Worm (Caenorhabditis elegans): ENCODE results near the gene Y45G5AM.9.

Gene Y45G5AM.9

ce11 chrV:4194587-4195211, at the start of gene Y45G5AM.9:
TSS of gene Y45G5AM.9 (minus strand) at chrV:4194637.
- peak; percentile 73 for TF ChIP-seq irx-1 (tag; optimal IDR thresholded peaks at IDR 0.05)
- TF ChIP-seq nhr-12 (tag; optimal IDR thresholded peaks at IDR 0.05): no peak
- no peak for TF ChIP-seq hlh-4 (tag; optimal IDR thresholded peaks at IDR 0.05)
- TF ChIP-seq alr-1 (tag; optimal IDR thresholded peaks at IDR 0.05; ENCODE audit: borderline replicate concordance): no peak
- TF ChIP-seq aha-1 (tag; optimal IDR thresholded peaks at IDR 0.05): peak; percentile 48
- TF ChIP-seq unc-98 (GFP tag; IDR thresholded peaks at IDR 0.05): no peak
- no peak for TF ChIP-seq nhr-28 (tag; optimal IDR thresholded peaks at IDR 0.05)
- TF ChIP-seq zip-4 (GFP tag; optimal IDR thresholded peaks at IDR 0.05): peak; percentile 59
- peak; percentile 77 for TF ChIP-seq nhr-19 (GFP tag; conservative IDR thresholded peaks at IDR 0.05)
- peak; percentile 94 for TF ChIP-seq rnt-1 (tag; optimal IDR thresholded peaks at IDR 0.05)
- no peak for TF ChIP-seq sptf-1 (tag; optimal IDR thresholded peaks at IDR 0.05)
- TF ChIP-seq lir-3 (tag; optimal IDR thresholded peaks at IDR 0.05; ENCODE audit: poor library complexity): no peak
- TF ChIP-seq unc-62 (GFP tag; optimal IDR thresholded peaks at IDR 0.05): no peak
- no peak for TF ChIP-seq hlh-17 (GFP tag; optimal IDR thresholded peaks at IDR 0.05; ENCODE audit: borderline replicate concordance)
- TF ChIP-seq dsc-1 (tag; optimal IDR thresholded peaks at IDR 0.05): peak; percentile 84
- peak; percentile 82 for TF ChIP-seq xbp-1 (tag; optimal IDR thresholded peaks at IDR 0.05)
- TF ChIP-seq efl-3 (GFP tag; optimal IDR thresholded peaks at IDR 0.05): no peak
- peak; percentile 73 for TF ChIP-seq lin-13 (GFP tag; optimal IDR thresholded peaks at IDR 0.05)
- peak; percentile 86 for TF ChIP-seq fkh-8 (tag; optimal IDR thresholded peaks at IDR 0.05)
- peak; percentile 56 for TF ChIP-seq F16B12.6 (tag; optimal IDR thresholded peaks at IDR 0.05)
- peak; percentile 70 for TF ChIP-seq isw-1 (GFP tag; IDR thresholded peaks at IDR 0.05)
- no peak for TF ChIP-seq aly-2 (tag; optimal IDR thresholded peaks at IDR 0.05)
- TF ChIP-seq elt-2 (tag; optimal IDR thresholded peaks at IDR 0.05): peak; percentile 37
- TF ChIP-seq snpc-4 (tag; optimal IDR thresholded peaks at IDR 0.05): peak; percentile 61
- TF ChIP-seq snu-23 (GFP tag; optimal IDR thresholded peaks at IDR 0.05): peak; percentile 87
- no peak for TF ChIP-seq pqm-1 (tag; optimal IDR thresholded peaks at IDR 0.05)
- TF ChIP-seq lin-15B (tag; optimal IDR thresholded peaks at IDR 0.05): peak; percentile 14
- no peak for TF ChIP-seq zag-1 (tag; optimal IDR thresholded peaks at IDR 0.05)
- no peak for TF ChIP-seq ztf-4 (tag; optimal IDR thresholded peaks at IDR 0.05)
- peak; percentile 19 for TF ChIP-seq ceh-8 (GFP tag; optimal IDR thresholded peaks at IDR 0.05)
- no peak for TF ChIP-seq mef-2 (tag; optimal IDR thresholded peaks at IDR 0.05)
- TF ChIP-seq efl-1 (optimal IDR thresholded peaks at IDR 0.05): peak; percentile 83
- peak; percentile 75 to 98 for TF ChIP-seq efl-1 (GFP tag; optimal IDR thresholded peaks at IDR 0.05 in 1 of 2)
- peak; percentile 89 for TF ChIP-seq nhr-47 (tag; optimal IDR thresholded peaks at IDR 0.05)
- TF ChIP-seq unc-30 (tag; optimal IDR thresholded peaks at IDR 0.05): no peak
- peak; percentile 55 for TF ChIP-seq fkh-10 (GFP tag; optimal IDR thresholded peaks at IDR 0.05)
- TF ChIP-seq ceh-90 (tag; optimal IDR thresholded peaks at IDR 0.05): no peak
- peak; percentile 88 for TF ChIP-seq C16A3.4 (tag; optimal IDR thresholded peaks at IDR 0.05)
- peak; percentile 76 to 83 (median 82) for TF ChIP-seq dpl-1 (GFP tag; optimal IDR thresholded peaks at IDR 0.05)
- no peak for TF ChIP-seq sup-37 (GFP tag; optimal IDR thresholded peaks at IDR 0.05)
- TF ChIP-seq ceh-88 (GFP tag; IDR thresholded peaks at IDR 0.05): peak; percentile 34; the same call in 1 of the 2 replicates
- peak in 1 of 2 experiments; percentile 77 for TF ChIP-seq mdl-1 (tag; optimal IDR thresholded peaks at IDR 0.05)
- peak; percentile 90 for TF ChIP-seq nhr-71 (tag; optimal IDR thresholded peaks at IDR 0.05)
- TF ChIP-seq nhr-85 (tag): peak; percentile 88
- TF ChIP-seq lin-14 (GFP tag; optimal IDR thresholded peaks at IDR 0.05): no peak
- TF ChIP-seq fos-1 (tag; optimal IDR thresholded peaks at IDR 0.05): peak; percentile 69
- TF ChIP-seq ceh-63 (GFP tag; optimal IDR thresholded peaks at IDR 0.05): no peak
- TF ChIP-seq swsn-7 (tag; optimal IDR thresholded peaks at IDR 0.05): peak; percentile 82
- peak; percentile 53 for TF ChIP-seq unc-130 (tag; optimal IDR thresholded peaks at IDR 0.05)
- peak; percentile 73 for TF ChIP-seq egl-13 (tag; optimal IDR thresholded peaks at IDR 0.05)
- TF ChIP-seq ztf-11 (tag; optimal IDR thresholded peaks at IDR 0.05): peak in 1 of 2 experiments; percentile 36
- TF ChIP-seq fkh-4 (tag; optimal IDR thresholded peaks at IDR 0.05; ENCODE audit: borderline replicate concordance): peak; percentile 45
